Worm (Caenorhabditis elegans): ENCODE results near the gene F49E12.10.
"Not testable (repeated sequence)": the region's sequence is repeated elsewhere in the genome, so short reads cannot be mapped to it uniquely, and the experiment has no call there.

The F49E12.10 gene

ce11 chrII:8415035-8415434 lies 24.2 kb downstream of the F49E12.10 start:
- no peak for TF ChIP-seq ztf-29 (GFP tag; IDR thresholded peaks at IDR 0.05)
- TF ChIP-seq klf-2 (GFP tag; conservative IDR thresholded peaks at IDR 0.05), result no peak
- TF ChIP-seq tab-1 (GFP tag; IDR thresholded peaks at IDR 0.05), result no peak
- TF ChIP-seq ztf-23 (GFP tag; IDR thresholded peaks at IDR 0.05), result no peak
- no peak for TF ChIP-seq T22C8.4 (GFP tag; IDR thresholded peaks at IDR 0.05)
- TF ChIP-seq cog-1 (tag; optimal IDR thresholded peaks at IDR 0.05), result no peak
- TF ChIP-seq med-1 (GFP tag; optimal IDR thresholded peaks at IDR 0.05; ENCODE audit: insufficient read depth), result no peak
- no peak for TF ChIP-seq ref-1 (GFP tag; conservative IDR thresholded peaks at IDR 0.05)
- TF ChIP-seq flt-1 (GFP tag; IDR thresholded peaks at IDR 0.05), result no peak

- TF ChIP-seq med-1 (GFP tag; optimal IDR thresholded peaks at IDR 0.05; ENCODE audit: insufficient read depth) (no peak), ztf-29 (GFP tag; IDR thresholded peaks at IDR 0.05) (peak; percentile 54; the same call in 1 of the 2 replicates), flt-1 (GFP tag; IDR thresholded peaks at IDR 0.05) (0 out of 2 replicates have a peak, but pooled peaks have one; percentile 49)
Measured at ce11 chrII:8415462-8416037, 24.7 kb downstream of the F49E12.10 start.

- no peak for TF ChIP-seq ztf-29 (GFP tag; IDR thresholded peaks at IDR 0.05)
- no peak for TF ChIP-seq cog-1 (tag; optimal IDR thresholded peaks at IDR 0.05)
- TF ChIP-seq tab-1 (GFP tag; IDR thresholded peaks at IDR 0.05), result no peak
- no peak for TF ChIP-seq klf-2 (GFP tag; conservative IDR thresholded peaks at IDR 0.05)
- no peak for TF ChIP-seq ztf-23 (GFP tag; IDR thresholded peaks at IDR 0.05)
- no peak for TF ChIP-seq flt-1 (GFP tag; IDR thresholded peaks at IDR 0.05)
- TF ChIP-seq ref-1 (GFP tag; conservative IDR thresholded peaks at IDR 0.05), result no peak
- TF ChIP-seq T22C8.4 (GFP tag; IDR thresholded peaks at IDR 0.05), result no peak
- no peak for TF ChIP-seq med-1 (GFP tag; optimal IDR thresholded peaks at IDR 0.05; ENCODE audit: insufficient read depth)
Measured at ce11 chrII:8417059-8417668, 26.3 kb downstream of the F49E12.10 start, which contains the start of gene fdgt-2. TSS of gene fdgt-2 (plus strand) at chrII:8417618.

ce11 chrII:8419015-8419414 lies 28.2 kb downstream of the F49E12.10 start:
- TF ChIP-seq ref-1 (GFP tag; conservative IDR thresholded peaks at IDR 0.05) (no peak), klf-2 (GFP tag; conservative IDR thresholded peaks at IDR 0.05) (no peak), T22C8.4 (GFP tag; IDR thresholded peaks at IDR 0.05) (no peak), ztf-29 (GFP tag; IDR thresholded peaks at IDR 0.05) (no peak), cog-1 (tag; optimal IDR thresholded peaks at IDR 0.05) (no peak), tab-1 (GFP tag; IDR thresholded peaks at IDR 0.05) (no peak), med-1 (GFP tag; optimal IDR thresholded peaks at IDR 0.05; ENCODE audit: insufficient read depth) (no peak), flt-1 (GFP tag; IDR thresholded peaks at IDR 0.05) (no peak), ztf-23 (GFP tag; IDR thresholded peaks at IDR 0.05) (no peak)

- not testable (repeated sequence) for TF ChIP-seq klf-2 (GFP tag; conservative IDR thresholded peaks at IDR 0.05); ref-1 (GFP tag; conservative IDR thresholded peaks at IDR 0.05); tab-1 (GFP tag; IDR thresholded peaks at IDR 0.05)
Measured at ce11 chrII:8419798-8420197, 28.9 kb downstream of the F49E12.10 start, which contains the start of gene F14E5.8. TSS of gene F14E5.8 (plus strand) at chrII:8420098.

- no peak for TF ChIP-seq klf-2 (GFP tag; conservative IDR thresholded peaks at IDR 0.05)
- no peak for TF ChIP-seq T22C8.4 (GFP tag; IDR thresholded peaks at IDR 0.05)
- no peak for TF ChIP-seq tab-1 (GFP tag; IDR thresholded peaks at IDR 0.05)
- TF ChIP-seq ztf-29 (GFP tag; IDR thresholded peaks at IDR 0.05), result no peak
- no peak for TF ChIP-seq ztf-23 (GFP tag; IDR thresholded peaks at IDR 0.05)
- no peak for TF ChIP-seq ref-1 (GFP tag; conservative IDR thresholded peaks at IDR 0.05)
- TF ChIP-seq cog-1 (tag; optimal IDR thresholded peaks at IDR 0.05), result no peak
- no peak for TF ChIP-seq flt-1 (GFP tag; IDR thresholded peaks at IDR 0.05)
- no peak for TF ChIP-seq med-1 (GFP tag; optimal IDR thresholded peaks at IDR 0.05; ENCODE audit: insufficient read depth)
Measured at ce11 chrII:8420775-8421388, 30.0 kb downstream of the F49E12.10 start.

ce11 chrII:8428758-8428946 lies 37.8 kb downstream of the F49E12.10 start, which contains the start of gene F14E5.2:
TSS of gene F14E5.2 (minus strand) at chrII:8428858.
- TF ChIP-seq ref-1 (GFP tag; conservative IDR thresholded peaks at IDR 0.05) (no peak), tab-1 (GFP tag; IDR thresholded peaks at IDR 0.05) (no peak), ztf-29 (GFP tag; IDR thresholded peaks at IDR 0.05) (no peak), flt-1 (GFP tag; IDR thresholded peaks at IDR 0.05) (no peak), T22C8.4 (GFP tag; IDR thresholded peaks at IDR 0.05) (no peak), ztf-23 (GFP tag; IDR thresholded peaks at IDR 0.05) (no peak), med-1 (GFP tag; optimal IDR thresholded peaks at IDR 0.05; ENCODE audit: insufficient read depth) (no peak), cog-1 (tag; optimal IDR thresholded peaks at IDR 0.05) (no peak), klf-2 (GFP tag; conservative IDR thresholded peaks at IDR 0.05) (no peak)

- no peak for TF ChIP-seq T22C8.4 (GFP tag; IDR thresholded peaks at IDR 0.05)
- no peak for TF ChIP-seq ref-1 (GFP tag; conservative IDR thresholded peaks at IDR 0.05)
- TF ChIP-seq ztf-29 (GFP tag; IDR thresholded peaks at IDR 0.05), result no peak
- no peak for TF ChIP-seq cog-1 (tag; optimal IDR thresholded peaks at IDR 0.05)
- TF ChIP-seq flt-1 (GFP tag; IDR thresholded peaks at IDR 0.05), result no peak
- no peak for TF ChIP-seq klf-2 (GFP tag; conservative IDR thresholded peaks at IDR 0.05)
- TF ChIP-seq tab-1 (GFP tag; IDR thresholded peaks at IDR 0.05), result no peak
Measured at ce11 chrII:8428947-8429919, 38.4 kb downstream of the F49E12.10 start.

- no peak for TF ChIP-seq ztf-23 (GFP tag; IDR thresholded peaks at IDR 0.05)
- no peak for TF ChIP-seq ztf-29 (GFP tag; IDR thresholded peaks at IDR 0.05)
- no peak for TF ChIP-seq tab-1 (GFP tag; IDR thresholded peaks at IDR 0.05)
- no peak for TF ChIP-seq med-1 (GFP tag; optimal IDR thresholded peaks at IDR 0.05; ENCODE audit: insufficient read depth)
- TF ChIP-seq cog-1 (tag; optimal IDR thresholded peaks at IDR 0.05), result no peak
- no peak for TF ChIP-seq flt-1 (GFP tag; IDR thresholded peaks at IDR 0.05)
- no peak for TF ChIP-seq ref-1 (GFP tag; conservative IDR thresholded peaks at IDR 0.05)
- no peak for TF ChIP-seq klf-2 (GFP tag; conservative IDR thresholded peaks at IDR 0.05)
- TF ChIP-seq T22C8.4 (GFP tag; IDR thresholded peaks at IDR 0.05), result no peak
Measured at ce11 chrII:8431954-8432353, 41.1 kb downstream of the F49E12.10 start, which contains the start of gene acp-2. TSS of gene acp-2 (minus strand) at chrII:8432054.
